Fruit fly (Drosophila melanogaster): ENCODE measurements around the gene Vps16A.

Vps16A gene

DNA sequence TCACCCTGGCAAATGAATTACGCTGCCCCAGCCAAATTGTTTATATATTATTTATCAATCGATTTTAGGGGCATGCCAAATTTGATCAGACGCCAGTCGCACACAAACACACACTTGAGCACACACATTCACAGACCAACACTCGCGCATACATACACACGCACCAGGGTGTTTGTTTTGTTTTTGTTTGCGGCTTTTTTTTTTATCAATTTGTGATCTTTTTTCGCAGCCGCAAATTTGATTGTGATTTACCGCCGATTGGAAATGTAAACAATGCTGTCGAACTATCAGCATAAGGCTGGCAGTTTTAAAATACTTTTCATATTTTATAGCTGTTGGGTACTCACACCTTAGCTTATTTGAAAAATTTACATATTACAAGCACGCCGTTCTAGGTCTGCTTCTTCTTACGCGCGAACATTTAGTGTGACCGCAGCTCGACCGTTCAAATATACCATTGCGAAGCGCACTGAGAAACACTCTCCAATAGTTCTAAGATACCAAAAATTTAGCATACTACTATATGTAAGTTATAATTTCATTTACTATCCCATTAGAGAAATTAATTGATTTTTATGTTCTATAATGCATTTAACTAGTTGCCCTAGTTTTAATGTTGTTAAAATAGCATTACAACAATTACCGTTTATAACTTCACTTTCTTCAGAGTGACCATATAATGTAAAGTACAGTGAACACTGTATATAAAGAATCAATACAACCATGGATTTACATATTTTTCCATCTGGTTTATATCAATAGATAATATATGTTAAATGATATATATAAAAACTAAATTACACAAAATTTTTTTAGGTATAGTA lies 29.3 kb upstream of the Vps16A start, which contains the start of gene pum (continued):
- TF ChIP-seq repo (GFP tag; optimal IDR thresholded peaks at IDR 0.05): no peak
- TF ChIP-seq CG4707 (GFP tag; optimal IDR thresholded peaks at IDR 0.05): no peak
- TF ChIP-seq CG6813 (GFP tag; optimal IDR thresholded peaks at IDR 0.05): no peak
- no peak for TF ChIP-seq Trl (optimal IDR thresholded peaks at IDR 0.05)
- TF ChIP-seq Trl (GFP tag; optimal IDR thresholded peaks at IDR 0.05): no peak
- peak; percentile 50 to 83 for TF ChIP-seq bsh (GFP tag; optimal IDR thresholded peaks at IDR 0.05)
- TF ChIP-seq CG16779 (GFP tag; IDR thresholded peaks at IDR 0.05): no peak
- no peak for TF ChIP-seq toy (GFP tag; IDR thresholded peaks at IDR 0.05)
- TF ChIP-seq salm (tag; optimal IDR thresholded peaks at IDR 0.05): no peak
- peak; percentile 47; the same call in 1 of the 2 replicates for TF ChIP-seq CG6689 (GFP tag; IDR thresholded peaks at IDR 0.05)
- TF ChIP-seq CG12769 (tag; optimal IDR thresholded peaks at IDR 0.05): peak; percentile 32
- TF ChIP-seq CG17361 (GFP tag; IDR thresholded peaks at IDR 0.05): peak; percentile 80
- TF ChIP-seq maf-S (GFP tag; optimal IDR thresholded peaks at IDR 0.05): no peak
- TF ChIP-seq sna (GFP tag; IDR thresholded peaks at IDR 0.05; ENCODE audit: partially characterized antibody): no peak
- TF ChIP-seq CG11723 (GFP tag; optimal IDR thresholded peaks at IDR 0.05): no peak
- TF ChIP-seq Six4 (GFP tag; optimal IDR thresholded peaks at IDR 0.05): peak; percentile 30
- TF ChIP-seq en (GFP tag; optimal IDR thresholded peaks at IDR 0.05): no peak
- 0 out of 2 replicates have a peak, but pooled peaks have one; percentile 6 for TF ChIP-seq CG11085 (GFP tag; IDR thresholded peaks at IDR 0.05)
- TF ChIP-seq CG6791 (GFP tag; IDR thresholded peaks at IDR 0.05; ENCODE audit: partially characterized antibody): no peak
- TF ChIP-seq Tbp (GFP tag; optimal IDR thresholded peaks at IDR 0.05): no peak
- TF ChIP-seq CG18619 (GFP tag; optimal IDR thresholded peaks at IDR 0.05): no peak
- no peak for TF ChIP-seq Atf3 (GFP tag; optimal IDR thresholded peaks at IDR 0.05)
- TF ChIP-seq hkb (optimal IDR thresholded peaks at IDR 0.05): no peak
- no peak for TF ChIP-seq hkb (GFP tag; IDR thresholded peaks at IDR 0.05)
- TF ChIP-seq CG9609 (GFP tag; optimal IDR thresholded peaks at IDR 0.05): no peak
- TF ChIP-seq CG13424 (tag; optimal IDR thresholded peaks at IDR 0.05): peak; percentile 32
- no peak for TF ChIP-seq CG4854 (GFP tag; optimal IDR thresholded peaks at IDR 0.05)
- no peak for TF ChIP-seq tio (GFP tag; optimal IDR thresholded peaks at IDR 0.05)
- no peak for TF ChIP-seq Dref (GFP tag; IDR thresholded peaks at IDR 0.05)
- no peak for TF ChIP-seq CG5953 (GFP tag; IDR thresholded peaks at IDR 0.05)
- TF ChIP-seq CG3726 (GFP tag; IDR thresholded peaks at IDR 0.05): no peak
- no peak for TF ChIP-seq Ssrp (tag; optimal IDR thresholded peaks at IDR 0.05)
- peak; percentile 10 for TF ChIP-seq sd (tag; optimal IDR thresholded peaks at IDR 0.05)
- TF ChIP-seq knrl (GFP tag; IDR thresholded peaks at IDR 0.05; ENCODE audit: partially characterized antibody): no peak
- TF ChIP-seq CG10147 (GFP tag; optimal IDR thresholded peaks at IDR 0.05): peak; percentile 62
- no peak for TF ChIP-seq CkIIα-i1 (GFP tag; IDR thresholded peaks at IDR 0.05)
- TF ChIP-seq slbo (GFP tag; IDR thresholded peaks at IDR 0.05): peak; percentile 78
- no peak for TF ChIP-seq CG11093 (GFP tag; IDR thresholded peaks at IDR 0.05)
- TF ChIP-seq bowl (GFP tag; IDR thresholded peaks at IDR 0.05): no peak
- peak; percentile 20 for TF ChIP-seq CG9817 (tag; optimal IDR thresholded peaks at IDR 0.05)
- peak; percentile 64 for TF ChIP-seq CG31441 (GFP tag; IDR thresholded peaks at IDR 0.05)
- no peak for TF ChIP-seq CG10366 (GFP tag; IDR thresholded peaks at IDR 0.05)
- no peak for TF ChIP-seq CG16863 (GFP tag; optimal IDR thresholded peaks at IDR 0.05)
- no peak for TF ChIP-seq CG7372 (GFP tag; IDR thresholded peaks at IDR 0.05)
- TF ChIP-seq h (optimal IDR thresholded peaks at IDR 0.05): no peak
- no peak for TF ChIP-seq Kr (GFP tag; optimal IDR thresholded peaks at IDR 0.05)
- TF ChIP-seq CG34224 (GFP tag; IDR thresholded peaks at IDR 0.05; ENCODE audit: partially characterized antibody): no peak
- TF ChIP-seq crp (GFP tag; optimal IDR thresholded peaks at IDR 0.05): no peak
- no peak for TF ChIP-seq fd64A (GFP tag; optimal IDR thresholded peaks at IDR 0.05)
- no peak for TF ChIP-seq Vsx1 (GFP tag; optimal IDR thresholded peaks at IDR 0.05)
- no peak for TF ChIP-seq CG8281 (tag; optimal IDR thresholded peaks at IDR 0.05)
